Fruit fly (Drosophila melanogaster) whole organism, embryonic: ENCODE data around the gene alpha-Est9.

Experiments
- Aef1 ChIP-seq: fragments of 200-800 bp; sonication (Bioruptor generic); IDR thresholded peaks from 3 replicates; pipeline ENCODE4 v1.3.6; 2022; ENCODE audit warnings: missing biosample characterization, missing genetic modification characterization
- Atf-2 ChIP-seq: fragments of 200-800 bp; sonication (Bioruptor generic); optimal IDR thresholded peaks from 2 replicates; lab custom pipeline; 2016; ENCODE audit warnings: missing biosample characterization, missing genetic modification characterization
- Atf3 ChIP-seq: fragments of 200-800 bp; sonication (Bioruptor generic); optimal IDR thresholded peaks from 3 replicates; lab custom pipeline; 2016; ENCODE audit warnings: missing biosample characterization, missing genetic modification characterization
- CG1024 ChIP-seq: fragments of 200-800 bp; sonication (Bioruptor generic); IDR thresholded peaks from 2 replicates; pipeline ENCODE4 v1.3.6; 2022; ENCODE audit warnings: missing biosample characterization, missing genetic modification characterization
- CG11093 ChIP-seq: fragments of 200-800 bp; sonication (Bioruptor generic); IDR thresholded peaks from 3 replicates; pipeline ENCODE4 v1.3.6; 2022; ENCODE audit warnings: missing biosample characterization, missing genetic modification characterization
- CG12659 ChIP-seq: fragments of 200-800 bp; sonication (Bioruptor generic); optimal IDR thresholded peaks from 3 replicates; lab custom pipeline; 2017; ENCODE audit warnings: mild to moderate bottlenecking, missing biosample characterization, missing genetic modification reagents, missing genetic modification characterization
- CG12769 ChIP-seq: fragments of 200-800 bp; sonication (Bioruptor generic); optimal IDR thresholded peaks from 2 replicates; lab custom pipeline; 2019; ENCODE audit warnings: missing biosample characterization, mild to moderate bottlenecking, missing genetic modification characterization, moderate library complexity
- CG15514 ChIP-seq: fragments of 200-800 bp; sonication (Bioruptor generic); optimal IDR thresholded peaks from 3 replicates; lab custom pipeline; 2017; ENCODE audit warnings: missing biosample characterization, missing genetic modification characterization, mild to moderate bottlenecking, moderate library complexity, missing genetic modification reagents
- CG15696 ChIP-seq: fragments of 200-800 bp; sonication (Bioruptor generic); optimal IDR thresholded peaks from 2 replicates; lab custom pipeline; 2019; ENCODE audit warnings: missing biosample characterization, mild to moderate bottlenecking, missing genetic modification characterization, moderate library complexity
- CG16813 ChIP-seq: fragments of 200-800 bp; sonication (Bioruptor generic); IDR thresholded peaks from 3 replicates; pipeline ENCODE4 v1.3.6; 2022; ENCODE audit warnings: missing biosample characterization, missing genetic modification characterization; ENCODE audit not compliant: partially characterized antibody
- CG17568 ChIP-seq: fragments of 200-800 bp; sonication (Bioruptor generic); optimal IDR thresholded peaks from 2 replicates; lab custom pipeline; 2018; ENCODE audit warnings: missing biosample characterization, mild to moderate bottlenecking, missing genetic modification characterization, moderate library complexity
- CG18011 ChIP-seq: fragments of 200-800 bp; sonication (Bioruptor generic); optimal IDR thresholded peaks from 2 replicates; lab custom pipeline; 2017; ENCODE audit warnings: missing biosample characterization, missing genetic modification characterization, mild to moderate bottlenecking, moderate library complexity, missing genotype
- CG18476 ChIP-seq: fragments of 200-800 bp; sonication (Bioruptor generic); optimal IDR thresholded peaks from 2 replicates; lab custom pipeline; 2016; ENCODE audit warnings: missing biosample characterization, mild to moderate bottlenecking, missing genetic modification characterization
- CG2889 ChIP-seq: fragments of 200-800 bp; sonication (Bioruptor generic); IDR thresholded peaks from 3 replicates; pipeline ENCODE4 v1.3.6; 2022; ENCODE audit warnings: missing biosample characterization, missing genetic modification characterization
- CG33213 ChIP-seq: fragments of 200-800 bp; sonication (Bioruptor generic); optimal IDR thresholded peaks from 3 replicates; lab custom pipeline; 2016; ENCODE audit warnings: missing biosample characterization, missing genetic modification characterization
- CG33557 ChIP-seq: fragments of 200-800 bp; sonication (Bioruptor generic); optimal IDR thresholded peaks from 2 replicates; lab custom pipeline; 2019; ENCODE audit warnings: missing biosample characterization, mild to moderate bottlenecking, missing genetic modification characterization, moderate library complexity
- CG3995 ChIP-seq: fragments of 200-800 bp; sonication (Bioruptor generic); optimal IDR thresholded peaks from 3 replicates; lab custom pipeline; 2016; ENCODE audit warnings: missing biosample characterization, missing genetic modification characterization
- CG4730 ChIP-seq: fragments of 200-800 bp; sonication (Bioruptor generic); IDR thresholded peaks from 2 replicates; pipeline ENCODE4 v1.3.6; 2022; ENCODE audit warnings: missing biosample characterization, missing genetic modification characterization
- CG4854 ChIP-seq: fragments of 200-800 bp; sonication (Bioruptor generic); optimal IDR thresholded peaks from 2 replicates; lab custom pipeline; 2016; ENCODE audit warnings: missing biosample characterization, missing genetic modification characterization, inconsistent platforms
- CG6854 ChIP-seq: fragments of 200-800 bp; sonication (Bioruptor generic); optimal IDR thresholded peaks from 3 replicates; lab custom pipeline; 2017; ENCODE audit warnings: missing biosample characterization, mild to moderate bottlenecking, missing genetic modification characterization
- CG7556 ChIP-seq: fragments of 200-800 bp; sonication (Bioruptor generic); optimal IDR thresholded peaks from 2 replicates; lab custom pipeline; 2017; ENCODE audit warnings: missing biosample characterization, mild to moderate bottlenecking, missing genetic modification characterization
- CG8478 ChIP-seq: fragments of >200 bp; optimal IDR thresholded peaks from 2 replicates; lab custom pipeline; 2018
- CG9797 ChIP-seq: fragments of 200-800 bp; sonication (Bioruptor generic); optimal IDR thresholded peaks from 3 replicates; lab custom pipeline; 2018; ENCODE audit warnings: missing biosample characterization, mild to moderate bottlenecking, missing genetic modification characterization
- CrebB ChIP-seq: fragments of 200-800 bp; sonication (Bioruptor generic); optimal IDR thresholded peaks from 3 replicates; lab custom pipeline; 2018; ENCODE audit warnings: missing biosample characterization, mild to moderate bottlenecking, missing genetic modification characterization
- Dp ChIP-seq: fragments of 200-800 bp; sonication (Bioruptor generic); optimal IDR thresholded peaks from 2 replicates; lab custom pipeline; 2018; ENCODE audit warnings: missing biosample characterization, mild to moderate bottlenecking, missing genetic modification characterization, moderate library complexity
- Dref ChIP-seq: fragments of 200-800 bp; sonication (Bioruptor generic); IDR thresholded peaks from 2 replicates; pipeline ENCODE4 v1.3.6; 2022; ENCODE audit warnings: missing biosample characterization, missing genetic modification characterization
- HLH3B ChIP-seq: fragments of 200-800 bp; sonication (Bioruptor generic); IDR thresholded peaks from 2 replicates; pipeline ENCODE4 v1.3.6; 2022; ENCODE audit warnings: missing biosample characterization, missing genetic modification characterization
- Hr3 ChIP-seq: fragments of 200-800 bp; sonication (Bioruptor generic); optimal IDR thresholded peaks from 3 replicates; lab custom pipeline; 2016; ENCODE audit warnings: missing biosample characterization, missing genetic modification characterization
- Hsf ChIP-seq: fragments of 200-800 bp; sonication (Bioruptor generic); optimal IDR thresholded peaks from 3 replicates; lab custom pipeline; 2016; ENCODE audit warnings: missing biosample characterization, missing genetic modification characterization
- Lpt ChIP-seq: fragments of >200 bp; optimal IDR thresholded peaks from 2 replicates; lab custom pipeline; 2018; ENCODE audit warnings: missing biosample characterization, missing genetic modification characterization
- Nf-YB ChIP-seq: fragments of 200-800 bp; sonication (Bioruptor generic); optimal IDR thresholded peaks from 3 replicates; lab custom pipeline; 2019; ENCODE audit warnings: missing biosample characterization, mild to moderate bottlenecking, missing genetic modification characterization, moderate library complexity
- NfI ChIP-seq: fragments of 200-800 bp; sonication (Bioruptor generic); optimal IDR thresholded peaks from 3 replicates; lab custom pipeline; 2018; ENCODE audit warnings: missing biosample characterization, mild to moderate bottlenecking, missing genetic modification characterization, moderate library complexity
- Pdp1 ChIP-seq, 2 experiments: fragments of 200-800 bp; sonication (Bioruptor generic); optimal IDR thresholded peaks; 3 replicates each; lab custom pipeline; 2016; ENCODE audit warnings: missing biosample characterization in 2 of 2, missing genetic modification characterization in 2 of 2, mild to moderate bottlenecking in 1 of 2, moderate library complexity in 1 of 2
- Sry-δ ChIP-seq: fragments of 200-800 bp; sonication (Bioruptor generic); optimal IDR thresholded peaks from 2 replicates; lab custom pipeline; 2016; ENCODE audit warnings: missing biosample characterization, missing genetic modification characterization
- al ChIP-seq: fragments of 200-800 bp; sonication (Bioruptor generic); IDR thresholded peaks from 2 replicates; pipeline ENCODE4 v1.3.6; 2022; ENCODE audit warnings: missing biosample characterization, missing genetic modification characterization
- bbx ChIP-seq: fragments of 200-800 bp; sonication (Bioruptor generic); IDR thresholded peaks from 2 replicates; pipeline ENCODE4 v1.3.6; 2022; ENCODE audit warnings: missing biosample characterization, missing genetic modification characterization; ENCODE audit not compliant: partially characterized antibody
- crc ChIP-seq: fragments of 200-800 bp; sonication (Bioruptor generic); optimal IDR thresholded peaks from 2 replicates; lab custom pipeline; 2016; ENCODE audit warnings: missing biosample characterization, missing genetic modification characterization
- ems ChIP-seq: fragments of 200-800 bp; sonication (Bioruptor generic); optimal IDR thresholded peaks from 3 replicates; lab custom pipeline; 2016; ENCODE audit warnings: missing biosample characterization, missing genetic modification characterization
- esg ChIP-seq: fragments of 200-800 bp; sonication (Bioruptor generic); conservative IDR thresholded peaks from 2 replicates; pipeline ENCODE4 v1.3.6; 2022; ENCODE audit warnings: missing biosample characterization, missing genetic modification characterization
- gcm ChIP-seq: fragments of 200-800 bp; sonication (Bioruptor generic); optimal IDR thresholded peaks from 2 replicates; lab custom pipeline; 2019; ENCODE audit warnings: missing biosample characterization, mild to moderate bottlenecking, missing genetic modification characterization, moderate library complexity
- gcm2 ChIP-seq: fragments of 200-800 bp; sonication (Bioruptor generic); optimal IDR thresholded peaks from 2 replicates; lab custom pipeline; 2016; ENCODE audit warnings: missing biosample characterization, missing genetic modification characterization
- gfzf ChIP-seq: fragments of 200-800 bp; sonication (Bioruptor generic); optimal IDR thresholded peaks from 2 replicates; lab custom pipeline; 2016; ENCODE audit warnings: missing biosample characterization, mild to moderate bottlenecking, missing genetic modification characterization, moderate library complexity
- her ChIP-seq: fragments of 200-800 bp; sonication (Bioruptor generic); optimal IDR thresholded peaks from 2 replicates; lab custom pipeline; 2016; ENCODE audit warnings: missing biosample characterization, missing genetic modification characterization
- kah ChIP-seq: fragments of 200-800 bp; sonication (Bioruptor generic); optimal IDR thresholded peaks from 2 replicates; lab custom pipeline; 2018; ENCODE audit warnings: missing biosample characterization, mild to moderate bottlenecking, missing genetic modification characterization
- luna ChIP-seq: fragments of 200-800 bp; sonication (Bioruptor generic); optimal IDR thresholded peaks from 2 replicates; lab custom pipeline; 2016; ENCODE audit warnings: missing biosample characterization, missing genetic modification characterization
- seq ChIP-seq: fragments of 200-800 bp; sonication (Bioruptor generic); IDR thresholded peaks from 2 replicates; pipeline ENCODE4 v1.3.6; 2022; ENCODE audit warnings: missing biosample characterization, missing genetic modification characterization
- sr ChIP-seq: fragments of 200-800 bp; sonication (Bioruptor generic); IDR thresholded peaks from 3 replicates; pipeline ENCODE4 v1.3.6; 2022; ENCODE audit warnings: missing biosample characterization, missing genetic modification characterization
- tap ChIP-seq: fragments of 200-800 bp; optimal IDR thresholded peaks from 3 replicates; lab custom pipeline; 2019; ENCODE audit warnings: missing biosample characterization, mild to moderate bottlenecking, missing genetic modification characterization, moderate library complexity
- tin ChIP-seq: fragments of 200-800 bp; sonication (Bioruptor generic); optimal IDR thresholded peaks from 3 replicates; lab custom pipeline; 2016; ENCODE audit warnings: missing biosample characterization, missing genetic modification characterization
- zen2 ChIP-seq: fragments of 200-800 bp; sonication (Bioruptor generic); IDR thresholded peaks from 3 replicates; pipeline ENCODE4 v1.3.6; 2022; ENCODE audit warnings: missing biosample characterization, missing genetic modification characterization; ENCODE audit not compliant: partially characterized antibody

The alpha-Est9 gene

DNA sequence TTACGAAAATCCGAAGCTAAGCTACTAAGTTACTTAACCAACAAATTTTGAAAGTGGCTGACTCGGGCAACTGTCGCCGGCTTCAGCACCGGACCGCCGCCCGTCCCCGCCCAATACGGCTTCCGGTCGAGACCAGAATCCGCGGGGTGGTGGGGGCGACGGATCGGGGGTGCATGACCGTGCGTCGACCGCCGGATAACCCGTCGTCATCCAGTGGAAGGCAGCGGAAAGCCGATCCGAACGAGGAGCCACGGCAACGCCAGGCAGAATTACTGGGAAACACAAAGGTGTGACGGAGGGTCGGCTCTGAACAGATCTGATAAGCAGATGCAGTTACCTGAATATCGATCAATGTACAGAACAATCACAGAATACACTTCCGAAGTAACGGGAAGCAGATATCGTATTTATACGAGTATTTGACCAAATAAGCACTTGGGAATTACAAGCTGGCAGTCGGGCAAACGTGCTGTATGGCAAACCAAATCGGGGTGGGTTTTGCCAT lies 30.2 kb downstream of the alpha-Est9 start (continued):
- TF ChIP-seq CG12659 (GFP tag; lab: Kevin White, UChicago) (peak; percentile 48), CG18011 (GFP tag; lab: Kevin White, UChicago) (no peak), CG6854 (GFP tag; lab: Kevin White, UChicago) (peak; percentile 57), gcm (peak; percentile 24), Hsf (GFP tag; lab: Kevin White, UChicago) (peak; percentile 29), CG1024 (peak; percentile 62; the same call in 1 of the 2 replicates), Nf-YB (GFP tag; lab: Kevin White, UChicago) (peak; percentile 38), kah (peak; percentile 55), gcm2 (GFP tag; lab: Kevin White, UChicago) (no peak), CG17568 (GFP tag; lab: Kevin White, UChicago) (no peak), ems (peak; percentile 56), CG9797 (GFP tag; lab: Kevin White, UChicago) (peak; percentile 9), esg (GFP tag; lab: Robert Waterston, UW) (no peak), CG15696 (tag; lab: Kevin White, UChicago) (peak; percentile 49), CG33557 (GFP tag; lab: Kevin White, UChicago) (peak; percentile 64), crc (GFP tag; lab: Kevin White, UChicago) (peak; percentile 1), CG3995 (peak; percentile 64), tap (tag; lab: Kevin White, UChicago) (peak; percentile 65), Dp (GFP tag; lab: Kevin White, UChicago) (no peak), her (GFP tag; lab: Kevin White, UChicago) (peak; percentile 59), Hr3 (GFP tag; lab: Kevin White, UChicago) (no peak), CG7556 (GFP tag; lab: Kevin White, UChicago) (no peak), sr (GFP tag; lab: Robert Waterston, UW) (peak; percentile 71; the same call in 2 of the 3 replicates), CG15514 (GFP tag; lab: Kevin White, UChicago) (peak; percentile 65), al (GFP tag; lab: Robert Waterston, UW) (peak; percentile 44; the same call in 1 of the 2 replicates), CG12769 (tag; lab: Kevin White, UChicago) (peak; percentile 99), CG4730 (GFP tag; lab: Robert Waterston, UW) (0 out of 2 replicates have a peak, but pooled peaks have one; percentile 11), seq (GFP tag; lab: Robert Waterston, UW) (0 out of 2 replicates have a peak, but pooled peaks have one; percentile 41), gfzf (no peak), Sry-δ (GFP tag; lab: Kevin White, UChicago) (no peak), CrebB (peak; percentile 81), CG16813 (GFP tag; lab: Robert Waterston, UW) (peak; percentile 97), NfI (peak; percentile 54), luna (GFP tag; lab: Kevin White, UChicago) (no peak), Lpt (GFP tag; lab: Kevin White, UChicago) (no peak), Atf3 (GFP tag; lab: Kevin White, UChicago) (peak; percentile 42), zen2 (peak; percentile 92), Aef1 (GFP tag; lab: Robert Waterston, UW) (0 out of 3 replicates have a peak, but pooled peaks have one; percentile 10), CG8478 (lab: Kevin White, UChicago) (no peak), HLH3B (peak; percentile 47; the same call in 1 of the 2 replicates), Pdp1 (GFP tag; optimal IDR thresholded peaks at IDR 0.05; lab: Kevin White, UChicago) (peak; percentile 46 to 51), CG4854 (GFP tag; lab: Kevin White, UChicago) (no peak), CG33213 (GFP tag; lab: Kevin White, UChicago) (peak; percentile 10), Dref (GFP tag; lab: Robert Waterston, UW) (peak; percentile 42), CG11093 (GFP tag; lab: Robert Waterston, UW) (peak; percentile 36; the same call in 1 of the 3 replicates), bbx (GFP tag; lab: Robert Waterston, UW) (peak; percentile 99), CG18476 (GFP tag; lab: Kevin White, UChicago) (peak; percentile 35), Atf-2 (peak; percentile 3), CG2889 (0 out of 3 replicates have a peak, but pooled peaks have one; percentile 41), tin (peak; percentile 25)
